Worm (Caenorhabditis elegans): Measurements from ENCODE around the gene lips-15.

Gene lips-15

ce11 chrII:12603667-12604621 lies at the start of gene lips-15, which contains the start of gene ceh-100:
Gene lips-15, plus strand, starts transcription at chrII:12604386.
Gene ceh-100, minus strand, starts transcription at chrII:12603680.
- no peak for TF ChIP-seq nhr-10 (tag; optimal IDR thresholded peaks at IDR 0.05)
- TF ChIP-seq R02D3.7 (tag; optimal IDR thresholded peaks at IDR 0.05): no peak
- peak; percentile 47 for TF ChIP-seq C34F6.9 (tag; optimal IDR thresholded peaks at IDR 0.05)
- TF ChIP-seq nhr-77 (tag; optimal IDR thresholded peaks at IDR 0.05): no peak
- TF ChIP-seq nhr-129 (tag; optimal IDR thresholded peaks at IDR 0.05): peak; percentile 46
- no peak for TF ChIP-seq nhr-25 (tag; optimal IDR thresholded peaks at IDR 0.05)
- TF ChIP-seq sma-3 (GFP tag; optimal IDR thresholded peaks at IDR 0.05): no peak
- TF ChIP-seq F13H6.1 (tag; optimal IDR thresholded peaks at IDR 0.05): no peak
- no peak for TF ChIP-seq alr-1 (tag; optimal IDR thresholded peaks at IDR 0.05)
- TF ChIP-seq fos-1 (tag; optimal IDR thresholded peaks at IDR 0.05): peak; percentile 14
- no peak for TF ChIP-seq unc-39 (tag; optimal IDR thresholded peaks at IDR 0.05)
- TF ChIP-seq ztf-4 (tag; optimal IDR thresholded peaks at IDR 0.05): no peak
- TF ChIP-seq elt-3 (tag; optimal IDR thresholded peaks at IDR 0.05): no peak
- TF ChIP-seq unc-55 (GFP tag; optimal IDR thresholded peaks at IDR 0.05): peak; percentile 74
- TF ChIP-seq ama-1 (optimal IDR thresholded peaks at IDR 0.05): no peak
- no peak for TF ChIP-seq nhr-237 (tag; optimal IDR thresholded peaks at IDR 0.05)
- TF ChIP-seq blmp-1 (tag; optimal IDR thresholded peaks at IDR 0.05; ENCODE audit: insufficient read depth): no peak
- TF ChIP-seq gmeb-1 (tag; optimal IDR thresholded peaks at IDR 0.05): peak; percentile 11
- TF ChIP-seq ceh-16 (tag; optimal IDR thresholded peaks at IDR 0.05): no peak
- no peak for TF ChIP-seq ceh-82 (tag; optimal IDR thresholded peaks at IDR 0.05)
- TF ChIP-seq sem-4 (tag; optimal IDR thresholded peaks at IDR 0.05): no peak
- TF ChIP-seq egl-27 (tag; optimal IDR thresholded peaks at IDR 0.05): no peak
- TF ChIP-seq lin-11 (tag; optimal IDR thresholded peaks at IDR 0.05): no peak

ce11 chrII:12555579-12555978 lies 48.6 kb upstream of the lips-15 start, which contains the start of gene F49C5.11:
Gene F49C5.11, plus strand, starts transcription at chrII:12555879.
- TF ChIP-seq crh-2 (tag; optimal IDR thresholded peaks at IDR 0.05) (no peak), ztf-1 (GFP tag; conservative IDR thresholded peaks at IDR 0.05) (no peak), peb-1 (tag; optimal IDR thresholded peaks at IDR 0.05) (no peak), R02D3.7 (tag; optimal IDR thresholded peaks at IDR 0.05) (no peak), lsy-2 (tag; optimal IDR thresholded peaks at IDR 0.05) (no peak), nhr-129 (tag; optimal IDR thresholded peaks at IDR 0.05) (no peak), mbf-1 (tag; optimal IDR thresholded peaks at IDR 0.05) (no peak), mdl-1 (tag; optimal IDR thresholded peaks at IDR 0.05) (no peak), Y55F3AM.14 (GFP tag; optimal IDR thresholded peaks at IDR 0.05) (no peak), sem-4 (tag; optimal IDR thresholded peaks at IDR 0.05) (no peak), lin-39 (tag; optimal IDR thresholded peaks at IDR 0.05) (no peak), unc-62 (GFP tag; optimal IDR thresholded peaks at IDR 0.05) (no peak), unc-55 (GFP tag; optimal IDR thresholded peaks at IDR 0.05) (no peak), nhr-12 (tag; optimal IDR thresholded peaks at IDR 0.05) (no peak), nhr-6 (tag; optimal IDR thresholded peaks at IDR 0.05) (no peak), F13H6.1 (tag; optimal IDR thresholded peaks at IDR 0.05) (no peak), elt-1 (tag; optimal IDR thresholded peaks at IDR 0.05) (no peak), ZK546.5 (tag; optimal IDR thresholded peaks at IDR 0.05) (no peak), elt-3 (tag; optimal IDR thresholded peaks at IDR 0.05) (no peak)

- TF ChIP-seq lin-39 (tag; optimal IDR thresholded peaks at IDR 0.05): no peak
- TF ChIP-seq nhr-11 (tag; optimal IDR thresholded peaks at IDR 0.05): no peak
- no peak for TF ChIP-seq lin-11 (tag; optimal IDR thresholded peaks at IDR 0.05)
- no peak for TF ChIP-seq crh-2 (tag; optimal IDR thresholded peaks at IDR 0.05)
- TF ChIP-seq peb-1 (tag; optimal IDR thresholded peaks at IDR 0.05): no peak
- no peak for TF ChIP-seq nhr-6 (tag; optimal IDR thresholded peaks at IDR 0.05)
- no peak for TF ChIP-seq nhr-77 (tag; optimal IDR thresholded peaks at IDR 0.05)
- TF ChIP-seq lin-13 (GFP tag; optimal IDR thresholded peaks at IDR 0.05): no peak
- no peak for TF ChIP-seq nhr-25 (tag; optimal IDR thresholded peaks at IDR 0.05)
- TF ChIP-seq nhr-23 (tag; optimal IDR thresholded peaks at IDR 0.05): no peak
- TF ChIP-seq F13H6.1 (tag; optimal IDR thresholded peaks at IDR 0.05): no peak
- no peak for TF ChIP-seq nhr-12 (tag; optimal IDR thresholded peaks at IDR 0.05)
- TF ChIP-seq ztf-1 (GFP tag; conservative IDR thresholded peaks at IDR 0.05): no peak
- no peak for TF ChIP-seq mab-5 (tag; optimal IDR thresholded peaks at IDR 0.05)
- no peak for TF ChIP-seq fos-1 (tag; optimal IDR thresholded peaks at IDR 0.05)
- TF ChIP-seq gmeb-1 (tag; optimal IDR thresholded peaks at IDR 0.05): no peak
- no peak for TF ChIP-seq nhr-10 (tag; optimal IDR thresholded peaks at IDR 0.05)
- TF ChIP-seq nhr-129 (tag; optimal IDR thresholded peaks at IDR 0.05): no peak
- TF ChIP-seq ceh-16 (tag; optimal IDR thresholded peaks at IDR 0.05): no peak
Observed at ce11 chrII:12560210-12560609, 44.0 kb upstream of the lips-15 start, which contains the start of gene F49C5.12. Gene F49C5.12, minus strand, starts transcription at chrII:12560310.
